Worm (Caenorhabditis elegans) whole organism, L3 larva: ENCODE data around the gene gfi-1.

Experiments
- R02D3.7 ChIP-seq: fragments of 150-350 bp; optimal IDR thresholded peaks from 2 replicates; lab custom pipeline; 2014; ENCODE audit warnings: missing biosample characterization, missing genetic modification characterization
- aly-2 ChIP-seq: fragments of 150-350 bp; optimal IDR thresholded peaks from 2 replicates; lab custom pipeline; 2014; ENCODE audit warnings: missing biosample characterization, missing genetic modification characterization
- ama-1 ChIP-seq: fragments of 150-350 bp; optimal IDR thresholded peaks from 2 replicates; lab custom pipeline; 2018
- ceh-16 ChIP-seq: sonication (generic microtip); optimal IDR thresholded peaks from 2 replicates; lab custom pipeline; 2017; ENCODE audit warnings: missing biosample characterization, missing genetic modification characterization
- ceh-9 ChIP-seq: sonication (generic microtip); optimal IDR thresholded peaks from 2 replicates; lab custom pipeline; 2018; ENCODE audit warnings: missing biosample characterization, missing genetic modification characterization
- daf-12 ChIP-seq: fragments of 150-350 bp; optimal IDR thresholded peaks from 2 replicates; lab custom pipeline; 2014; ENCODE audit warnings: missing biosample characterization, missing genetic modification reagents, missing genetic modification characterization
- egl-5 ChIP-seq: fragments of 150-350 bp; optimal IDR thresholded peaks from 2 replicates; lab custom pipeline; 2017; ENCODE audit warnings: missing biosample characterization, missing genetic modification reagents, missing genetic modification characterization, inconsistent platforms
- elt-1 ChIP-seq: fragments of 150-350 bp; optimal IDR thresholded peaks from 2 replicates; lab custom pipeline; 2014; ENCODE audit warnings: missing biosample characterization, missing genetic modification characterization
- elt-2 ChIP-seq: sonication (generic microtip); optimal IDR thresholded peaks from 2 replicates; lab custom pipeline; 2016; ENCODE audit warnings: missing genetic modification reagents, mild to moderate bottlenecking, missing genetic modification characterization, missing compliant biosample characterization
- elt-3 ChIP-seq, 3 experiments: fragments of 150-350 bp in 1 of 3; sonication (generic microtip) in 2 of 3; optimal IDR thresholded peaks; 2 replicates in 2 of 3; 4 replicates in 1 of 3; lab custom pipeline; 2014 to 2017; ENCODE audit warnings: missing biosample characterization in 3 of 3, missing genetic modification characterization in 3 of 3
- eor-1 ChIP-seq, 2 experiments: fragments of 150-350 bp; optimal IDR thresholded peaks; 2 replicates each; lab custom pipeline; 2014 to 2018; ENCODE audit warnings: missing biosample characterization in 2 of 2, missing genetic modification characterization in 2 of 2
- fkh-2 ChIP-seq: fragments of 150-350 bp; optimal IDR thresholded peaks from 2 replicates; lab custom pipeline; 2014; ENCODE audit warnings: missing biosample characterization, missing genetic modification reagents, missing genetic modification characterization
- jun-1 ChIP-seq: fragments of 150-350 bp; optimal IDR thresholded peaks from 2 replicates; lab custom pipeline; 2014; ENCODE audit warnings: missing biosample characterization, missing genetic modification reagents, missing genetic modification characterization
- lin-39 ChIP-seq: fragments of 150-350 bp; optimal IDR thresholded peaks from 2 replicates; lab custom pipeline; 2018; ENCODE audit warnings: missing biosample characterization, missing genetic modification reagents, missing genetic modification characterization
- lsy-12 ChIP-seq: sonication (generic microtip); optimal IDR thresholded peaks from 2 replicates; lab custom pipeline; 2016; ENCODE audit warnings: mild to moderate bottlenecking, missing genetic modification characterization, missing compliant biosample characterization
- mdl-1 ChIP-seq: fragments of 150-350 bp; optimal IDR thresholded peaks from 2 replicates; lab custom pipeline; 2014; ENCODE audit warnings: missing biosample characterization, missing genetic modification characterization
- nfya-1 ChIP-seq: sonication (generic microtip); optimal IDR thresholded peaks from 2 replicates; lab custom pipeline; 2017; ENCODE audit warnings: missing genetic modification characterization, mild to moderate bottlenecking, missing compliant biosample characterization, antibody characterized with exemption, moderate library complexity; ENCODE audit not compliant: insufficient read depth
- nhr-11 ChIP-seq: fragments of 150-350 bp; optimal IDR thresholded peaks from 2 replicates; lab custom pipeline; 2014; ENCODE audit warnings: missing biosample characterization, missing genetic modification characterization
- nhr-12 ChIP-seq: fragments of 150-350 bp; optimal IDR thresholded peaks from 2 replicates; lab custom pipeline; 2014; ENCODE audit warnings: missing biosample characterization, missing genetic modification characterization
- nhr-237 ChIP-seq: fragments of 150-350 bp; optimal IDR thresholded peaks from 2 replicates; lab custom pipeline; 2014; ENCODE audit warnings: missing biosample characterization, missing genetic modification characterization
- nhr-25 ChIP-seq: sonication (generic microtip); optimal IDR thresholded peaks from 2 replicates; lab custom pipeline; 2017; ENCODE audit warnings: missing biosample characterization, missing genetic modification characterization
- nhr-43 ChIP-seq: sonication (generic microtip); optimal IDR thresholded peaks from 2 replicates; lab custom pipeline; 2016; ENCODE audit warnings: mild to moderate bottlenecking, missing genetic modification characterization, missing compliant biosample characterization; ENCODE audit not compliant: poor library complexity, severe bottlenecking
- nhr-67 ChIP-seq: fragments of 150-350 bp; optimal IDR thresholded peaks from 2 replicates; lab custom pipeline; 2014; ENCODE audit warnings: missing biosample characterization, missing genetic modification characterization
- nhr-76 ChIP-seq: fragments of 150-350 bp; sonication (generic microtip); optimal IDR thresholded peaks from 5 replicates; lab custom pipeline; 2014; ENCODE audit warnings: missing biosample characterization, missing genetic modification characterization
- nhr-77 ChIP-seq: fragments of 150-350 bp; optimal IDR thresholded peaks from 2 replicates; lab custom pipeline; 2014; ENCODE audit warnings: missing biosample characterization, missing genetic modification characterization
- pha-4 ChIP-seq: fragments of 150-350 bp; optimal IDR thresholded peaks from 2 replicates; lab custom pipeline; 2014; ENCODE audit warnings: missing biosample characterization, missing genetic modification reagents, missing genetic modification characterization
- pqm-1 ChIP-seq: fragments of 150-350 bp; optimal IDR thresholded peaks from 2 replicates; lab custom pipeline; 2017; ENCODE audit warnings: missing biosample characterization, missing genetic modification characterization, inconsistent platforms
- sea-2 ChIP-seq: fragments of 150-350 bp; sonication (generic microtip); optimal IDR thresholded peaks from 4 replicates; lab custom pipeline; 2014; ENCODE audit warnings: missing biosample characterization, missing genetic modification reagents, missing genetic modification characterization
- snpc-4 ChIP-seq: fragments of 150-350 bp; optimal IDR thresholded peaks from 2 replicates; lab custom pipeline; 2014; ENCODE audit warnings: missing biosample characterization, missing genetic modification characterization
- unc-39 ChIP-seq: sonication (generic microtip); optimal IDR thresholded peaks from 4 replicates; lab custom pipeline; 2017; ENCODE audit warnings: missing biosample characterization, missing genetic modification characterization
- unc-62 ChIP-seq: fragments of 150-350 bp; sonication (generic microtip); optimal IDR thresholded peaks from 4 replicates; lab custom pipeline; 2014; ENCODE audit warnings: missing biosample characterization, missing genetic modification reagents, missing genetic modification characterization
- zag-1 ChIP-seq: fragments of 150-350 bp; optimal IDR thresholded peaks from 2 replicates; lab custom pipeline; 2014; ENCODE audit warnings: missing biosample characterization, missing genetic modification characterization
- ztf-11 ChIP-seq: fragments of 150-350 bp; optimal IDR thresholded peaks from 2 replicates; lab custom pipeline; 2014; ENCODE audit warnings: missing biosample characterization, missing genetic modification characterization

The gfi-1 gene

ce11 chrV:6414469-6414868 is 14.7 kb upstream of the gfi-1 start:
- peak; percentile 37 for TF ChIP-seq pqm-1
- TF ChIP-seq elt-2 (tag; lab: Kevin White, UChicago): peak; percentile 74
- TF ChIP-seq unc-62: no peak

DNA sequence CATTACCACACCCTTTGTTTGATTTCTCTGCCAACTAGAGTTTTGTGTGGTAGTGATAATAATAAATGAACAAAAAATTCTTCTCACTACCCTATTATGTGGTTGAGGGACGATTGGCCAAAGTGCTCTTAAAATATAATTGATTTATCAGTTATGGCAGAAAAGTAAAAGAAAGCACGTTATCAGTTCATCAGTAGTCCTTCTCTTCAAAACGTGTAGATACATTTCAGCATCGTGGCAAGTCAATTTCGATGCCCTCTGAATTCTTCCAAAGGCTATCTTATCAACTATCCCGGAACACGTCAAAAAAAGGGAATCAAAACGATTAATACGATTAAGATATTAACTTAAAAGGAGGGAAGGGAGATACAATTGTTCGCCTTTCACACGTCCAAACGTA is 13.3 kb upstream of the gfi-1 start:
- TF ChIP-seq elt-2 (tag; lab: Kevin White, UChicago) (peak; percentile 99), nfya-1 (tag; lab: Kevin White, UChicago) (peak; percentile 27), zag-1 (tag; lab: Kevin White, UChicago) (no peak), nhr-76 (tag; lab: Kevin White, UChicago) (no peak), jun-1 (tag; lab: Kevin White, UChicago) (peak; percentile 67), pqm-1 (peak; percentile 88)

DNA sequence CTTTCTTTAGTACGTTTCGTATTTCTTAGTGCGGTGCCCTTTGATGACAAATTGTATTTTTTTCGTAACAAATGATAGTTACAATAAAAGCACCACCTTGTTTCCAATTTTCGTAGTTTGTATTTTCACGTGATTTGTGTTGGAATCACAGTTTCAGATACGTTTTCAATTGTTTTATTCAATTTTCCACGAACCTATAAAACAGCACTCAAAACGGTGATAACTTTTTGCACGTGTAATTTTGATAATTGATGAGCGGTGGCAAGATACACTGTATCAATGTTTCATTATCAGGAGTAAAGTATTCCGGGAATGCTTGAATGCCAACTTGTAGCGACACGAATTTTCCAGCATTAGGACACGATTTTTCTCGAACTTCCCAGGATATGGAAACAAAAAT is 11.4 kb upstream of the gfi-1 start:
- TF ChIP-seq ceh-9 (no peak), egl-5 (no peak), unc-62 (no peak), elt-3 (tag; optimal IDR thresholded peaks at IDR 0.05; lab: Kevin White, UChicago) (no peak), ztf-11 (no peak), nhr-25 (tag; lab: Kevin White, UChicago) (no peak), elt-2 (tag; lab: Kevin White, UChicago) (peak; percentile 95), mdl-1 (tag; lab: Kevin White, UChicago) (no peak), nhr-11 (tag; lab: Kevin White, UChicago) (no peak), nhr-67 (tag; lab: Kevin White, UChicago) (no peak), nhr-76 (tag; lab: Kevin White, UChicago) (no peak), snpc-4 (tag; lab: Kevin White, UChicago) (no peak), pqm-1 (peak; percentile 93), unc-39 (no peak), jun-1 (tag; lab: Kevin White, UChicago) (peak; percentile 7), ceh-16 (tag; lab: Kevin White, UChicago) (no peak)

- no peak for TF ChIP-seq fkh-2 (tag; lab: Kevin White, UChicago)
- no peak for TF ChIP-seq lsy-12 (tag; lab: Kevin White, UChicago)
- TF ChIP-seq elt-2 (tag; lab: Kevin White, UChicago): peak; percentile 63
- TF ChIP-seq egl-5: no peak
- no peak for TF ChIP-seq nhr-43
- no peak for TF ChIP-seq mdl-1 (tag; lab: Kevin White, UChicago)
- TF ChIP-seq R02D3.7: no peak
- TF ChIP-seq sea-2 (GFP tag; lab: Kevin White, UChicago): no peak
- no peak for TF ChIP-seq ama-1 (lab: Kevin White, UChicago)
- no peak for TF ChIP-seq nhr-237 (tag; lab: Kevin White, UChicago)
- peak; percentile 21 for TF ChIP-seq nfya-1 (tag; lab: Kevin White, UChicago)
- no peak for TF ChIP-seq aly-2 (tag; lab: Kevin White, UChicago)
- no peak for TF ChIP-seq unc-62
- peak; percentile 3 for TF ChIP-seq pqm-1
These were observed 9.0 kb upstream of the gfi-1 start, which contains the start of gene bcf-1 for ce11 chrV:6408733-6409227. Gene bcf-1, minus strand, starts transcription at chrV:6408783.

DNA sequence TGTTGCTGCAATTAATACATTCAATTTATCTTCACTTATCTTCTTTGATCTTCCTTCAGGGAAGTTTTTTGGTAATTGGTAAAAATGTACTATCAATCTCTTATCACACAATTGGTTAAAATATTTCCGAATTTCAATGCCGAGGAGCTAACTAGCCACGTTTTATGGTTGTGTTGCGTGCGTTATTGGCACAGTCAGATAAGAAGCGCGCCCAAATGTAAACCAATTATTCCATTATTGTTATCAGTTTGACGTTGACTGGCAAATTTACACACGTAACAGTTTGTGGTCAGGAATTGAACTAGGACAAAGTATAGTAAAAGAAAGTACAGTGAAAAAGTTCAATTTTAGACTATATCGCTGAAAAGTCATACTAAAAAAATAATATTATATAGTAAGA is 7.9 kb upstream of the gfi-1 start:
- TF ChIP-seq ceh-9: no peak
- TF ChIP-seq nhr-25 (tag; lab: Kevin White, UChicago): no peak
- no peak for TF ChIP-seq R02D3.7
- TF ChIP-seq jun-1 (tag; lab: Kevin White, UChicago): peak; percentile 42
- TF ChIP-seq elt-2 (tag; lab: Kevin White, UChicago): peak; percentile 92
- no peak for TF ChIP-seq nhr-77 (tag; lab: Kevin White, UChicago)
- no peak for TF ChIP-seq nhr-12 (tag; lab: Kevin White, UChicago)
- peak; percentile 93 for TF ChIP-seq pqm-1
- peak; percentile 34 for TF ChIP-seq pha-4 (tag; lab: Kevin White, UChicago)
- TF ChIP-seq aly-2 (tag; lab: Kevin White, UChicago): no peak
- no peak for TF ChIP-seq elt-1 (tag; lab: Kevin White, UChicago)
- no peak for TF ChIP-seq nfya-1 (tag; lab: Kevin White, UChicago)
- TF ChIP-seq sea-2 (GFP tag; lab: Kevin White, UChicago): no peak

ce11 chrV:6400950-6401551 is 1.3 kb upstream of the gfi-1 start:
- TF ChIP-seq ceh-16 (tag; lab: Kevin White, UChicago) (no peak), nfya-1 (tag; lab: Kevin White, UChicago) (no peak), pqm-1 (peak; percentile 7), lin-39 (tag; lab: Kevin White, UChicago) (no peak), aly-2 (tag; lab: Kevin White, UChicago) (peak; percentile 74), ztf-11 (no peak), eor-1 (tag; optimal IDR thresholded peaks at IDR 0.05; lab: Kevin White, UChicago) (no peak), nhr-12 (tag; lab: Kevin White, UChicago) (no peak), daf-12 (tag; lab: Kevin White, UChicago) (no peak)
